Fruit fly (Drosophila melanogaster): ENCODE measurements around the gene Fur1.

Gene Fur1

DNA sequence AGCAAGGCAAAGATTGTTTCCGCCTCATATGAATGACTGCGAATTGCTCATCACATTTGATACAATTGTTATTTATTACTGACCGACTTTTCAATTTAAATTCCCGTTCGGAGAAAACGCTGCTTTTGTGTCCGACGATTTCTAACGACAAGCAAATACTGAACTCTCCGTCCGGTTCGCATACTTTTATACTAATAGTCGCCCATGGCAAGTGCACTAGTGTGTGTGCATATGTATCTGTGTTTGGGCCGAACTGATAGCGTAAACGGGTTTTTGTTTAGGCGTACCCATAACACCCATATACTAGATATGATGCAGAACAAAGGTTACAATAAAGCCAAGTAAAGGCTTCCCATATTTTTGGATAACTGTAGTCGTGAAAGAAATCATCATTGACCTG is 164.6 kb downstream of the Fur1 start, which contains the start of gene CG10550:
TSS of gene CG10550 (minus strand) at position 164 of the 400 bp plus-strand sequence.
- no peak for TF ChIP-seq CG5204 (GFP tag; optimal IDR thresholded peaks at IDR 0.05)
- TF ChIP-seq CG12768 (GFP tag; optimal IDR thresholded peaks at IDR 0.05) = peak; percentile 61
- TF ChIP-seq CG33017 (tag; optimal IDR thresholded peaks at IDR 0.05) = no peak
- TF ChIP-seq CG11617 (GFP tag; optimal IDR thresholded peaks at IDR 0.05) = no peak
- no peak for TF ChIP-seq Clk (GFP tag; optimal IDR thresholded peaks at IDR 0.05)
- TF ChIP-seq cic (GFP tag; optimal IDR thresholded peaks at IDR 0.05) = peak; percentile 46
- no peak for TF ChIP-seq CG7045 (GFP tag; optimal IDR thresholded peaks at IDR 0.05)
- no peak for TF ChIP-seq tj (GFP tag; optimal IDR thresholded peaks at IDR 0.05)
- TF ChIP-seq CG1620 (GFP tag; optimal IDR thresholded peaks at IDR 0.05) = no peak
- peak; percentile 1 for TF ChIP-seq Hr96 (GFP tag; optimal IDR thresholded peaks at IDR 0.05)
- no peak for TF ChIP-seq bab1 (GFP tag; optimal IDR thresholded peaks at IDR 0.05)
- TF ChIP-seq Crg-1 (GFP tag; optimal IDR thresholded peaks at IDR 0.05) = no peak
- TF ChIP-seq pad (GFP tag; optimal IDR thresholded peaks at IDR 0.05) = no peak
- TF ChIP-seq CG7101 (tag; optimal IDR thresholded peaks at IDR 0.05) = no peak
- TF ChIP-seq cnc (optimal IDR thresholded peaks at IDR 0.05) = no peak
- TF ChIP-seq kay (GFP tag; ENCODE audit: borderline replicate concordance) = no peak
- no peak for TF ChIP-seq CG14711 (tag; optimal IDR thresholded peaks at IDR 0.05)
- TF ChIP-seq ovo (GFP tag; optimal IDR thresholded peaks at IDR 0.05) = no peak
- TF ChIP-seq Mnt (GFP tag; optimal IDR thresholded peaks at IDR 0.05) = peak; percentile 33
- no peak for TF ChIP-seq toe (GFP tag; optimal IDR thresholded peaks at IDR 0.05)

DNA sequence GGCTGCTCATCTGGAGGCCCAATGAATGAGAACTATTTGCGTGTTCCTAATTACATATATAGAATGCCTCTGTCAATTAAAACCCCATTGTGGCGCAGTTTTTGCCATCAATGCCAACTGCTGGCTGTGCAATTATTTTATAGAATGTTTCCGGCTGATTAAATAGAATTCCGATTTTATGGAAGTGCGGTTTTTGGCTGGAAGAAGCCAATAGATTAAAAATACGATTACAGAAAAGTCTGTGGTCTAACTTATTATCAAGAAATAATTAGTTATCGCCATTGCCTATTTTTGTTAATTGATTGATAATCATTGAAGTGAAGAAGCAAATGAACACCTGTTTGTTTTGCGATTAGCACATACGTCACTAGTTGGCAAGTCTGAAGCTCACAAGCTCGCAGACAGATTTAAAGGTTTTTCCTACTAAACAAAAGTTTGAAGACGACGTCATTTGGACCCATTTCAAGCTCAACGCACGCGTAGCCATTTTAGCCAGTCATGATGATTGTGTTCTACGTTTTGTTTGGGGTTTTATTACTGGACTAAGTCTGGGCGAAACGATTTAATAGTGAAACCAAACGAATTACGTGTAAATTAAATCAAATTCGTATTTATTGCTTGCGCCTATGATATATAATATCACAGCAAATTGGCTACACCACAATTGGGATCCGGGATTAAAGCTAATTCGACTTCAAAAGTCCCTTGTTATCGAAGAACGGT is 166.9 kb downstream of the Fur1 start:
- TF ChIP-seq cnc (optimal IDR thresholded peaks at IDR 0.05) (peak; percentile 54 to 91), bab1 (GFP tag; optimal IDR thresholded peaks at IDR 0.05) (no peak), Hr96 (GFP tag; optimal IDR thresholded peaks at IDR 0.05) (no peak), CG12768 (GFP tag; optimal IDR thresholded peaks at IDR 0.05) (peak; percentile 23), cic (GFP tag; optimal IDR thresholded peaks at IDR 0.05) (peak; percentile 73), kay (GFP tag; ENCODE audit: borderline replicate concordance) (peak; percentile 95), tj (GFP tag; optimal IDR thresholded peaks at IDR 0.05) (peak; percentile 28)

DNA sequence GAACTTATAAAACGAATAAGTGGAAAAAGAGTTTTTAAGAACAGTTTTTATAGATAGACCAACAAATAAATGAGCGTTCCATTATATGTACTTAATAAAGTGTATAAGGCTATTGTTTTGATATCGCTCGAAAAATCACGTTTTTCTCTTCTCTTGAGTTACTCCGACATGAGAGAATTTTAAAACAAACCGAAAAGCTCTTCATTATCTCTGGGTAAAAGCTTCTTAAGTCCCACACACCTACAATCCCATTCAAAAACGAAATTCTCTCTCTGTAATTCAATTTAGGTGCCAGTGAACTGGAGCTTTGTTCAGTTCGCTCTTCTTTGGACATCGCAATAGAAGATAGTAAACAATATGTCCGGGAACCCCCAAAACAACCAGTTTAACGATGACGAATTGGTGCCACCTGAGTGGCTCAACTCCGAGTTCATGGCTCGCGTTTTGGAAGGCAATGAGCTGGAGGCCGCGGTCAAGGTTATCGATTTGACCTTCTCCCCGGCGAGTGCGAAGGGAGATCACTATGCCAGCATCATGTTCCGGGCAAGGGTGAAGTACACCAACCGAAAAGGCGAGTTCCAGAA is 168.9 kb downstream of the Fur1 start, which contains the start of gene CG31436:
TSS of gene CG31436 (plus strand) at position 281 of the 584 bp plus-strand sequence.
- TF ChIP-seq kay (GFP tag; ENCODE audit: borderline replicate concordance) (peak; percentile 84), cic (GFP tag; optimal IDR thresholded peaks at IDR 0.05) (peak; percentile 62), Crg-1 (GFP tag; optimal IDR thresholded peaks at IDR 0.05) (no peak)

DNA sequence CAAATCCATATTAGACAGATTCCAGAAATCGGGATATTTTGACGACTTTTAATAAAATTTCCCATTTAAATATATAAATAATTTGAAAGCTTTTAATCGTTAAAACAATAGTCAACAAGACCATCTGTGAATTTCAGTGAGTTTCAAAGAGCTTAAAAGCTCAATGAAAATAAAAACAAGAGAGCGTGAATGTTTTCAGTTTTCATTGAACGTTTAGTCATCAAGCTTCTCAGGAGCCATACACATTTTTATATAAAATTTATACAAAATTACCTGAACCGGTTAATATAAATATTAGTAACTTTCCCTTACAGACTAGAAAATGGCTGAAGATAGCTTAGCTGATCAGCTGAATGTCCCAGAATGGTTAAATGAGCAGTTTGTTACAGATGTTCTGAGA is 170.6 kb downstream of the Fur1 start, which contains the start of gene CG31370:
TSS of gene CG31370 (plus strand) at position 226 of the 400 bp plus-strand sequence.
- TF ChIP-seq cic (GFP tag; optimal IDR thresholded peaks at IDR 0.05) (peak; percentile 26), kay (GFP tag; ENCODE audit: borderline replicate concordance) (peak; percentile 93), CG11617 (GFP tag; optimal IDR thresholded peaks at IDR 0.05) (no peak)

DNA sequence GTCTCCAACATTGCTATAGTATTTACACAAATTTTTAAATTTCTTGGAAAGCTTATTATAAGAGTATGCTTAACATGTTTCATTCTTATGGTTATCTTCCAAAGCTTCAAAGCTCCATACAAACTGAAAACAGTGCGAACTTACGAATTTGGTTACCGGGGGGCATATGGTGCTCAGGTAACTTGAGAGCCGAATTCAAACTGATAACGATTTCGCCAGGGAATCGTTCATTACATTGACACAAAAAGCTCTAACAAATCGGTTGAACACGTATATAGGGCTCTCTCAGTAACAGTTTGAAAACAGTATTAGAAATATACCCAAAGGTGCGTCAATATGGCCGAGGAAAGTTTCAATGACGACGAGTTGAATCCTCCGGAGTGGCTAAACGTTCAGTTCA is 172.3 kb downstream of the Fur1 start, which contains the start of gene CG13659:
TSS of gene CG13659 (plus strand) at position 317 of the 400 bp plus-strand sequence.
- TF ChIP-seq tj (GFP tag; optimal IDR thresholded peaks at IDR 0.05) (no peak), cnc (optimal IDR thresholded peaks at IDR 0.05) (no peak), cic (GFP tag; optimal IDR thresholded peaks at IDR 0.05) (no peak), CG5204 (GFP tag; optimal IDR thresholded peaks at IDR 0.05) (no peak), kay (GFP tag; ENCODE audit: borderline replicate concordance) (peak; percentile 46)

DNA sequence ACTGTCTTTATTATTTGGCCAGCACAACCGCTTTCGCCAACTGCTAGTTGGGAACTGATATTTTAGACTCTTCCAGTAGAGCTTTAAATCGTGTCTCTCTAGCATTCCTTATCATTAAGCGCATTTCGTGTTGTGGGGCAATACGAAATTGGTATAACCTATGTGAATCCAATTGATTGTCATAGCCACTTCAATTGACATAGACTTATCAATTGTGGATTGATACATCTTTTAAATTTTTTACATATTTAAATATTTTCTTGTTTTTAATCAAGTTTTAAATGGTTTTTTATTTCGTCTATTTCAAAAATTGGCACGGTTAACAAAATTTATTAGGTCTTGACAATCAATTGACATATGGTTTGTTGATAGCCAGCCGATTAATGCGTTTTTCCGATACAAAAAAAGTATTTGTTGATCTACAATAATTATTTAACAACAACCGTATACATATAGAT is 173.3 kb downstream of the Fur1 start, which contains the start of gene CG31288:
TSS of gene CG31288 (minus strand) at position 51 of the 458 bp plus-strand sequence.
- no peak for TF ChIP-seq ovo (GFP tag; optimal IDR thresholded peaks at IDR 0.05)
- TF ChIP-seq CG1620 (GFP tag; optimal IDR thresholded peaks at IDR 0.05) = no peak
- peak; percentile 90 for TF ChIP-seq kay (GFP tag; ENCODE audit: borderline replicate concordance)

DNA sequence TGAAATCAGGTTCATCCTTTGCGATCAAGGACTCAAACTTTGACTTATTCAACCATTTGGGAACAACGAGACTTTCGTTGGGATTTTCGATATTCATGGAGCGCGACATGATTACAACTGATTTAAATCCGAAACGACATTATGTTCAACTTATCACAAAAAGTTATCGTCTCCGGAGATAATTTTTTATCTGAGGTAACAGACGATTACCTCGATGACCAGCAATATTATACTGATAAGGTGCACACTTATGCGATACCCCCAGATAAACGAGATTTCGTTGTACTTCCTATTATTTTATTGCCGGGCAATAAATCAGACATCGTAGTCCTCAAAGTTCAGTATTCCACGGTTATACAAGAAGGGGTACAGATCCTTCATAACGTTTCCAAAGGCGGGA is 175.2 kb downstream of the Fur1 start, which contains the start of gene CG31097:
TSS of gene CG31097 (minus strand) at position 101 of the 400 bp plus-strand sequence.
- TF ChIP-seq Mnt (GFP tag; optimal IDR thresholded peaks at IDR 0.05) = no peak
- TF ChIP-seq ovo (GFP tag; optimal IDR thresholded peaks at IDR 0.05) = no peak
- TF ChIP-seq kay (GFP tag; ENCODE audit: borderline replicate concordance) = no peak
- no peak for TF ChIP-seq pad (GFP tag; optimal IDR thresholded peaks at IDR 0.05)
- no peak for TF ChIP-seq CG1620 (GFP tag; optimal IDR thresholded peaks at IDR 0.05)
- TF ChIP-seq tj (GFP tag; optimal IDR thresholded peaks at IDR 0.05) = no peak
- no peak for TF ChIP-seq CG7101 (tag; optimal IDR thresholded peaks at IDR 0.05)
- TF ChIP-seq CG5204 (GFP tag; optimal IDR thresholded peaks at IDR 0.05) = no peak
- TF ChIP-seq bab1 (GFP tag; optimal IDR thresholded peaks at IDR 0.05) = no peak
- no peak for TF ChIP-seq Hr96 (GFP tag; optimal IDR thresholded peaks at IDR 0.05)
- TF ChIP-seq Clk (GFP tag; optimal IDR thresholded peaks at IDR 0.05) = no peak
